Worm (Caenorhabditis elegans) whole organism, L4/young adult: Measurements from ENCODE around the gene E02H1.6.
A peak's percentile ranks its signal among the peaks of the same experiment; 100 is the strongest.

Experiments
- W03F9.2 ChIP-seq: fragments of 150-350 bp; optimal IDR thresholded peaks from 2 replicates; lab custom pipeline; 2014; ENCODE audit warnings: missing biosample characterization, missing genetic modification characterization
- dao-5 ChIP-seq: sonication (generic microtip); optimal IDR thresholded peaks from 2 replicates; lab custom pipeline; 2016; ENCODE audit warnings: missing genotype, missing genetic modification characterization, moderate library complexity, missing compliant biosample characterization
- him-1 ChIP-seq: sonication (generic microtip); optimal IDR thresholded peaks from 2 replicates; lab custom pipeline; 2016; ENCODE audit warnings: missing genotype, missing genetic modification reagents, missing genetic modification characterization, missing compliant biosample characterization

ce11 chrII:9624110-9624695, 27.7 kb downstream of the E02H1.6 start, which contains the start of the genes dnj-20 and ZK1307.8:
- TF ChIP-seq him-1 (tag; lab: Kevin White, UChicago) (no peak), W03F9.2 (peak; percentile 35), dao-5 (no peak)
